Fruit fly (Drosophila melanogaster): Measurements from ENCODE around the gene Mitofilin.

Gene Mitofilin

dm6 chr3R:22049134-22049796 is 26.1 kb upstream of the Mitofilin start (continued):
- TF ChIP-seq vri (GFP tag; optimal IDR thresholded peaks at IDR 0.05) (peak; percentile 1), CG3919 (GFP tag; optimal IDR thresholded peaks at IDR 0.05) (peak; percentile 61), spab (GFP tag; optimal IDR thresholded peaks at IDR 0.05) (peak; percentile 41), net (GFP tag; optimal IDR thresholded peaks at IDR 0.05) (peak; percentile 62), Lpt (GFP tag; optimal IDR thresholded peaks at IDR 0.05) (peak; percentile 65), Eip75B (GFP tag; optimal IDR thresholded peaks at IDR 0.05) (peak; percentile 50), OdsH (GFP tag; optimal IDR thresholded peaks at IDR 0.05) (peak; percentile 60), CG1621 (tag; optimal IDR thresholded peaks at IDR 0.05) (no peak), CG34406 (GFP tag; optimal IDR thresholded peaks at IDR 0.05) (no peak), ss (GFP tag; optimal IDR thresholded peaks at IDR 0.05) (peak in 1 of 2 experiments; percentile 26), cyc (GFP tag; optimal IDR thresholded peaks at IDR 0.05) (peak; percentile 5), CG31627 (GFP tag; optimal IDR thresholded peaks at IDR 0.05) (peak; percentile 11), CG6792 (GFP tag; optimal IDR thresholded peaks at IDR 0.05) (peak; percentile 29), CG11902 (GFP tag; optimal IDR thresholded peaks at IDR 0.05) (no peak), CG6163 (GFP tag; IDR thresholded peaks at IDR 0.05) (peak; percentile 72), Met (GFP tag; optimal IDR thresholded peaks at IDR 0.05) (peak; percentile 39), CG11294 (GFP tag; IDR thresholded peaks at IDR 0.05) (peak; percentile 60), CG4318 (GFP tag; optimal IDR thresholded peaks at IDR 0.05) (peak; percentile 61), Ets21C (GFP tag; optimal IDR thresholded peaks at IDR 0.05) (no peak), Hr4 (GFP tag; optimal IDR thresholded peaks at IDR 0.05) (peak; percentile 79), Sox14 (GFP tag; optimal IDR thresholded peaks at IDR 0.05) (peak; percentile 56), fd85E (GFP tag; optimal IDR thresholded peaks at IDR 0.05) (no peak), Hr39 (GFP tag; optimal IDR thresholded peaks at IDR 0.05) (peak; percentile 12), eg (GFP tag; IDR thresholded peaks at IDR 0.05) (peak; percentile 82), CG10631 (GFP tag; optimal IDR thresholded peaks at IDR 0.05) (peak; percentile 56), svp (GFP tag) (no peak), CG6276 (GFP tag; optimal IDR thresholded peaks at IDR 0.05) (peak; percentile 66), CG8632 (GFP tag; optimal IDR thresholded peaks at IDR 0.05) (peak; percentile 31), CG3032 (tag; optimal IDR thresholded peaks at IDR 0.05) (peak; percentile 35), salr (GFP tag; optimal IDR thresholded peaks at IDR 0.05) (peak in 1 of 2 experiments; percentile 50), CG6854 (GFP tag; optimal IDR thresholded peaks at IDR 0.05) (no peak), pdm3 (GFP tag; optimal IDR thresholded peaks at IDR 0.05) (peak; percentile 51), topi (GFP tag; optimal IDR thresholded peaks at IDR 0.05) (peak; percentile 31), Ets96B (tag; optimal IDR thresholded peaks at IDR 0.05) (peak; percentile 55), lz (GFP tag; optimal IDR thresholded peaks at IDR 0.05) (peak; percentile 15)

dm6 chr3R:22047412-22047811 is 24.3 kb upstream of the Mitofilin start:
- TF ChIP-seq CG3032 (tag; optimal IDR thresholded peaks at IDR 0.05) (no peak), CG16779 (tag; optimal IDR thresholded peaks at IDR 0.05) (no peak), CG1621 (tag; optimal IDR thresholded peaks at IDR 0.05) (no peak), CG6854 (GFP tag; optimal IDR thresholded peaks at IDR 0.05) (no peak), Lpt (GFP tag; optimal IDR thresholded peaks at IDR 0.05) (no peak), Sox102F (GFP tag; optimal IDR thresholded peaks at IDR 0.05) (no peak), cyc (GFP tag; optimal IDR thresholded peaks at IDR 0.05) (no peak), CG7368 (GFP tag; optimal IDR thresholded peaks at IDR 0.05) (no peak)

- TF ChIP-seq CG6163 (GFP tag; IDR thresholded peaks at IDR 0.05) (0 out of 3 replicates have a peak, but pooled peaks have one; percentile 16), esn (GFP tag; optimal IDR thresholded peaks at IDR 0.05) (no peak), fkh (GFP tag; optimal IDR thresholded peaks at IDR 0.05) (peak; percentile 33)
Measured at dm6 chr3R:22046723-22047122, 23.6 kb upstream of the Mitofilin start.

All from whole organism, prepupa.